Fruit fly (Drosophila melanogaster) whole organism, embryonic: ENCODE results near the gene CG4953.

Experiments used
- Asciz ChIP-seq: fragments of 200-800 bp; sonication (Bioruptor generic); optimal IDR thresholded peaks from 2 replicates; lab custom pipeline; 2017; ENCODE audit warnings: missing biosample characterization, mild to moderate bottlenecking, missing genetic modification characterization, missing genetic modification reagents
- CG10209 ChIP-seq: fragments of 200-800 bp; sonication (Bioruptor generic); optimal IDR thresholded peaks from 3 replicates; lab custom pipeline; 2017; ENCODE audit warnings: missing biosample characterization, mild to moderate bottlenecking, missing genetic modification characterization, missing genetic modification reagents
- CG10366 ChIP-seq: fragments of 200-800 bp; sonication (Bioruptor generic); IDR thresholded peaks from 2 replicates; pipeline ENCODE4 v1.3.6; 2022; ENCODE audit warnings: missing biosample characterization, missing genetic modification characterization
- CG10565 ChIP-seq: fragments of 200-800 bp; sonication (Bioruptor generic); optimal IDR thresholded peaks from 3 replicates; lab custom pipeline; 2016; ENCODE audit warnings: missing biosample characterization, mild to moderate bottlenecking, missing genetic modification characterization
- CG11456 ChIP-seq: fragments of 200-800 bp; sonication (Bioruptor generic); IDR thresholded peaks from 3 replicates; pipeline ENCODE4 v1.3.6; 2022; ENCODE audit warnings: missing biosample characterization, missing genetic modification characterization
- CG12236 ChIP-seq: fragments of 200-800 bp; sonication (Bioruptor generic); optimal IDR thresholded peaks from 2 replicates; lab custom pipeline; 2016; ENCODE audit warnings: missing biosample characterization, missing genetic modification characterization
- CG13287 ChIP-seq: fragments of 200-800 bp; sonication (Bioruptor generic); IDR thresholded peaks from 2 replicates; pipeline ENCODE4 v1.3.6; 2022; ENCODE audit warnings: missing biosample characterization, missing genetic modification characterization; ENCODE audit not compliant: partially characterized antibody
- CG13296 ChIP-seq: fragments of 200-800 bp; sonication (Bioruptor generic); optimal IDR thresholded peaks from 3 replicates; lab custom pipeline; 2018; ENCODE audit warnings: missing biosample characterization, mild to moderate bottlenecking, missing genetic modification characterization
- CG14014 ChIP-seq: fragments of 200-800 bp; sonication (Bioruptor generic); IDR thresholded peaks from 2 replicates; pipeline ENCODE4 v1.3.6; 2022; ENCODE audit warnings: missing biosample characterization, missing genetic modification characterization
- CG16813 ChIP-seq: fragments of 200-800 bp; sonication (Bioruptor generic); IDR thresholded peaks from 3 replicates; pipeline ENCODE4 v1.3.6; 2022; ENCODE audit warnings: missing biosample characterization, missing genetic modification characterization; ENCODE audit not compliant: partially characterized antibody
- CG17186 ChIP-seq: fragments of 200-800 bp; sonication (Bioruptor generic); optimal IDR thresholded peaks from 3 replicates; lab custom pipeline; 2017; ENCODE audit warnings: missing biosample characterization, missing genetic modification reagents, missing genetic modification characterization
- CG17612 ChIP-seq: fragments of 200-800 bp; sonication (Bioruptor generic); IDR thresholded peaks from 2 replicates; pipeline ENCODE4 v1.3.6; 2022; ENCODE audit warnings: missing biosample characterization, missing genetic modification characterization
- CG18476 ChIP-seq: fragments of 200-800 bp; sonication (Bioruptor generic); optimal IDR thresholded peaks from 2 replicates; lab custom pipeline; 2016; ENCODE audit warnings: missing biosample characterization, mild to moderate bottlenecking, missing genetic modification characterization
- CG2129 ChIP-seq: fragments of 200-800 bp; sonication (Bioruptor generic); IDR thresholded peaks from 2 replicates; pipeline ENCODE4 v1.3.6; 2022; ENCODE audit warnings: missing biosample characterization, missing genetic modification characterization; ENCODE audit not compliant: partially characterized antibody
- CG30431 ChIP-seq: fragments of 200-800 bp; sonication (Bioruptor generic); optimal IDR thresholded peaks from 2 replicates; lab custom pipeline; 2017; ENCODE audit warnings: missing biosample characterization, missing genetic modification characterization
- CG31224 ChIP-seq: fragments of 200-800 bp; sonication (Bioruptor generic); IDR thresholded peaks from 2 replicates; pipeline ENCODE4 v1.3.6; 2022; ENCODE audit warnings: missing biosample characterization, missing genetic modification characterization
- CG31441 ChIP-seq: fragments of 200-800 bp; sonication (Bioruptor generic); IDR thresholded peaks from 2 replicates; pipeline ENCODE4 v1.3.6; 2022; ENCODE audit warnings: missing biosample characterization, missing genetic modification characterization
- CG32767 ChIP-seq: fragments of 200-800 bp; sonication (Bioruptor generic); IDR thresholded peaks from 2 replicates; pipeline ENCODE4 v1.3.6; 2022; ENCODE audit warnings: missing biosample characterization, missing genetic modification characterization
- CG5245 ChIP-seq: fragments of 200-800 bp; sonication (Bioruptor generic); optimal IDR thresholded peaks from 3 replicates; lab custom pipeline; 2016; ENCODE audit warnings: missing biosample characterization, missing genetic modification characterization
- CG7271 ChIP-seq: fragments of 200-800 bp; sonication (Bioruptor generic); optimal IDR thresholded peaks from 2 replicates; lab custom pipeline; 2018; ENCODE audit warnings: missing biosample characterization, mild to moderate bottlenecking, missing genetic modification characterization, moderate library complexity
- CG9215 ChIP-seq: fragments of 200-800 bp; sonication (Bioruptor generic); IDR thresholded peaks from 2 replicates; pipeline ENCODE4 v1.3.6; 2022; ENCODE audit warnings: missing biosample characterization, missing genetic modification characterization
- D19A ChIP-seq: fragments of 200-800 bp; optimal IDR thresholded peaks from 3 replicates; lab custom pipeline; 2019; ENCODE audit warnings: missing biosample characterization, mild to moderate bottlenecking, missing genetic modification characterization, moderate library complexity
- Doc2 ChIP-seq: fragments of 200-800 bp; sonication (Bioruptor generic); IDR thresholded peaks from 2 replicates; pipeline ENCODE4 v1.3.6; 2022; ENCODE audit warnings: missing biosample characterization, missing genetic modification characterization
- Drgx ChIP-seq: fragments of 200-800 bp; sonication (Bioruptor generic); IDR thresholded peaks from 2 replicates; pipeline ENCODE4 v1.3.6; 2022; ENCODE audit warnings: missing biosample characterization, missing genetic modification characterization
- Eip74EF ChIP-seq, 2 experiments: fragments of 200-800 bp in 1 of 2; fragments of >200 bp in 1 of 2; sonication (Bioruptor generic) in 1 of 2; optimal IDR thresholded peaks; 2 replicates each; lab custom pipeline; 2017 to 2019; ENCODE audit warnings: missing biosample characterization in 2 of 2, missing genetic modification characterization in 2 of 2, mild to moderate bottlenecking in 1 of 2, moderate library complexity in 1 of 2
- Gsc ChIP-seq: fragments of 200-800 bp; sonication (Bioruptor generic); IDR thresholded peaks from 2 replicates; pipeline ENCODE4 v1.3.6; 2022; ENCODE audit warnings: missing biosample characterization, missing genetic modification characterization
- HmgD ChIP-seq: fragments of 200-800 bp; sonication (Bioruptor generic); optimal IDR thresholded peaks from 3 replicates; lab custom pipeline; 2016; ENCODE audit warnings: missing biosample characterization, missing genetic modification characterization
- Hsf ChIP-seq: fragments of 200-800 bp; sonication (Bioruptor generic); optimal IDR thresholded peaks from 3 replicates; lab custom pipeline; 2016; ENCODE audit warnings: missing biosample characterization, missing genetic modification characterization
- Poxn ChIP-seq: fragments of 200-800 bp; sonication (Bioruptor generic); IDR thresholded peaks from 2 replicates; pipeline ENCODE4 v1.3.6; 2022; ENCODE audit warnings: missing biosample characterization, missing genetic modification characterization
- Xbp1 ChIP-seq: fragments of 200-800 bp; sonication (Bioruptor generic); optimal IDR thresholded peaks from 3 replicates; lab custom pipeline; 2016; ENCODE audit warnings: missing biosample characterization, mild to moderate bottlenecking, missing genetic modification characterization
- Xrp1 ChIP-seq: fragments of 200-800 bp; sonication (Bioruptor generic); IDR thresholded peaks from 2 replicates; pipeline ENCODE4 v1.3.6; 2022; ENCODE audit warnings: missing biosample characterization, missing genetic modification characterization
- ara ChIP-seq: fragments of 200-800 bp; sonication (Bioruptor generic); IDR thresholded peaks from 2 replicates; pipeline ENCODE4 v1.3.6; 2022; ENCODE audit warnings: missing biosample characterization, missing genetic modification characterization
- ato ChIP-seq: fragments of 200-800 bp; sonication (Bioruptor generic); IDR thresholded peaks from 2 replicates; pipeline ENCODE4 v1.3.6; 2022; ENCODE audit warnings: missing biosample characterization, missing genetic modification characterization; ENCODE audit not compliant: partially characterized antibody
- bigmax ChIP-seq: fragments of 200-800 bp; sonication (Bioruptor generic); optimal IDR thresholded peaks from 2 replicates; lab custom pipeline; 2018; ENCODE audit warnings: missing biosample characterization, mild to moderate bottlenecking, missing genetic modification characterization
- br ChIP-seq: fragments of >200 bp; optimal IDR thresholded peaks from 2 replicates; lab custom pipeline; 2017
- cas ChIP-seq: fragments of 200-800 bp; sonication (Bioruptor generic); IDR thresholded peaks from 2 replicates; pipeline ENCODE4 v1.3.6; 2022; ENCODE audit warnings: missing biosample characterization, missing genetic modification characterization
- cg ChIP-seq: fragments of 200-800 bp; sonication (Bioruptor generic); optimal IDR thresholded peaks from 3 replicates; lab custom pipeline; 2019; ENCODE audit warnings: missing biosample characterization, mild to moderate bottlenecking, missing genetic modification characterization, moderate library complexity
- chn ChIP-seq: fragments of 200-800 bp; sonication (Bioruptor generic); optimal IDR thresholded peaks from 2 replicates; lab custom pipeline; 2016; ENCODE audit warnings: missing biosample characterization, missing genetic modification characterization
- crp ChIP-seq, 2 experiments: fragments of 200-800 bp; sonication (Bioruptor generic); optimal IDR thresholded peaks; 2 replicates in 1 of 2; 3 replicates in 1 of 2; lab custom pipeline; 2017; ENCODE audit warnings: missing biosample characterization in 2 of 2, missing genetic modification characterization in 2 of 2, mild to moderate bottlenecking in 1 of 2, moderate library complexity in 1 of 2
- fu2 ChIP-seq: fragments of 200-800 bp; sonication (Bioruptor generic); optimal IDR thresholded peaks from 2 replicates; lab custom pipeline; 2016; ENCODE audit warnings: missing biosample characterization, missing genetic modification characterization
- gce ChIP-seq: fragments of 200-800 bp; sonication (Bioruptor generic); IDR thresholded peaks from 3 replicates; pipeline ENCODE4 v1.3.6; 2022; ENCODE audit warnings: missing biosample characterization, missing genetic modification characterization
- hb ChIP-seq: fragments of 200-800 bp; sonication (Bioruptor generic); IDR thresholded peaks from 3 replicates; pipeline ENCODE4 v1.3.6; 2022; ENCODE audit warnings: missing biosample characterization, missing genetic modification characterization; ENCODE audit not compliant: partially characterized antibody
- hth ChIP-seq: fragments of >200 bp; optimal IDR thresholded peaks from 2 replicates; lab custom pipeline; 2017; ENCODE audit warnings: inconsistent platforms
- mirr ChIP-seq: fragments of 200-800 bp; sonication (Bioruptor generic); optimal IDR thresholded peaks from 3 replicates; lab custom pipeline; 2018; ENCODE audit warnings: missing biosample characterization, mild to moderate bottlenecking, missing genetic modification characterization
- mld ChIP-seq: fragments of 200-800 bp; sonication (Bioruptor generic); IDR thresholded peaks from 3 replicates; pipeline ENCODE4 v1.3.6; 2022; ENCODE audit warnings: missing biosample characterization, missing genetic modification characterization; ENCODE audit not compliant: partially characterized antibody
- onecut ChIP-seq: fragments of 200-800 bp; sonication (Bioruptor generic); IDR thresholded peaks from 2 replicates; pipeline ENCODE4 v1.3.6; 2022; ENCODE audit warnings: missing biosample characterization, missing genetic modification characterization
- pzg ChIP-seq: fragments of 200-800 bp; sonication (Bioruptor generic); optimal IDR thresholded peaks from 3 replicates; lab custom pipeline; 2018; ENCODE audit warnings: missing biosample characterization, mild to moderate bottlenecking, missing genetic modification characterization, moderate library complexity
- ranshi ChIP-seq: fragments of 200-800 bp; sonication (Bioruptor generic); IDR thresholded peaks from 2 replicates; pipeline ENCODE4 v1.3.6; 2022; ENCODE audit warnings: missing biosample characterization, missing genetic modification characterization
- tup ChIP-seq: fragments of 200-800 bp; sonication (Bioruptor generic); optimal IDR thresholded peaks from 2 replicates; lab custom pipeline; 2016; ENCODE audit warnings: missing biosample characterization, mild to moderate bottlenecking, missing genetic modification characterization, moderate library complexity
- wdn ChIP-seq: fragments of 200-800 bp; sonication (Bioruptor generic); IDR thresholded peaks from 2 replicates; pipeline ENCODE4 v1.3.6; 2022; ENCODE audit warnings: missing biosample characterization, missing genetic modification characterization
- wek ChIP-seq: fragments of 200-800 bp; sonication (Bioruptor generic); optimal IDR thresholded peaks from 3 replicates; lab custom pipeline; 2018; ENCODE audit warnings: missing biosample characterization, mild to moderate bottlenecking, missing genetic modification characterization, moderate library complexity

CG4953 gene

dm6 chr2L:10226724-10227407, 39.6 kb upstream of the CG4953 start, which contains the start of gene CG5708 (continued):
- TF ChIP-seq Xrp1 (GFP tag; lab: Robert Waterston, UW), result no peak
- no peak for TF ChIP-seq CG14014 (GFP tag; lab: Robert Waterston, UW)
- no peak for TF ChIP-seq CG10565
- no peak for TF ChIP-seq ranshi (GFP tag; lab: Robert Waterston, UW)
- peak; percentile 58 for TF ChIP-seq CG16813 (GFP tag; lab: Robert Waterston, UW)
- TF ChIP-seq CG12236 (GFP tag; lab: Kevin White, UChicago), result no peak
- no peak for TF ChIP-seq HmgD (GFP tag; lab: Kevin White, UChicago)
- no peak for TF ChIP-seq bigmax
- TF ChIP-seq Poxn, result no peak
- TF ChIP-seq CG31441 (GFP tag; lab: Robert Waterston, UW), result peak; percentile 46; the same call in 1 of the 2 replicates
- no peak for TF ChIP-seq wek
- no peak for TF ChIP-seq ara
- TF ChIP-seq pzg (GFP tag; lab: Kevin White, UChicago), result peak; percentile 58
- no peak for TF ChIP-seq CG13296 (GFP tag; lab: Kevin White, UChicago)
- no peak for TF ChIP-seq CG17612
- no peak for TF ChIP-seq ato (GFP tag; lab: Robert Waterston, UW)
- peak; percentile 45; the same call in 1 of the 2 replicates for TF ChIP-seq CG13287 (GFP tag; lab: Robert Waterston, UW)
- TF ChIP-seq D19A, result no peak
- no peak for TF ChIP-seq CG10209 (GFP tag; lab: Kevin White, UChicago)
- TF ChIP-seq Hsf (GFP tag; lab: Kevin White, UChicago), result peak; percentile 1
- TF ChIP-seq CG17186, result no peak
- peak; percentile 58; the same call in 1 of the 2 replicates for TF ChIP-seq CG10366 (GFP tag; lab: Robert Waterston, UW)
- no peak for TF ChIP-seq Eip74EF (GFP tag; optimal IDR thresholded peaks at IDR 0.05; lab: Kevin White, UChicago)
- no peak for TF ChIP-seq CG5245
- no peak for TF ChIP-seq gce (GFP tag; lab: Robert Waterston, UW)
- TF ChIP-seq CG11456, result no peak
- TF ChIP-seq crp (GFP tag; optimal IDR thresholded peaks at IDR 0.05; lab: Kevin White, UChicago), result peak in 1 of 2 experiments; percentile 48
- TF ChIP-seq cg (GFP tag; lab: Kevin White, UChicago), result no peak
- no peak for TF ChIP-seq mirr (GFP tag; lab: Kevin White, UChicago)
- peak; percentile 48 for TF ChIP-seq Xbp1 (GFP tag; lab: Kevin White, UChicago)
- TF ChIP-seq Gsc, result no peak
- no peak for TF ChIP-seq cas (GFP tag; lab: Robert Waterston, UW)
- TF ChIP-seq Doc2 (GFP tag; lab: Robert Waterston, UW), result no peak
- no peak for TF ChIP-seq chn (GFP tag; lab: Kevin White, UChicago)
- TF ChIP-seq hb (GFP tag; lab: Robert Waterston, UW), result no peak
- TF ChIP-seq CG31224, result no peak
- no peak for TF ChIP-seq CG7271 (tag; lab: Kevin White, UChicago)
- TF ChIP-seq CG2129 (GFP tag; lab: Robert Waterston, UW), result no peak
- TF ChIP-seq CG32767 (GFP tag; lab: Robert Waterston, UW), result no peak
- no peak for TF ChIP-seq Drgx (GFP tag; lab: Robert Waterston, UW)
- no peak; the same call in 1 of the 2 replicates for TF ChIP-seq onecut (GFP tag; lab: Robert Waterston, UW)
- no peak for TF ChIP-seq br (lab: Kevin White, UChicago)
- no peak for TF ChIP-seq mld
- TF ChIP-seq CG9215, result no peak
- TF ChIP-seq tup (GFP tag; lab: Kevin White, UChicago), result no peak
- TF ChIP-seq CG30431 (GFP tag; lab: Kevin White, UChicago), result no peak
- TF ChIP-seq fu2 (GFP tag; lab: Kevin White, UChicago), result no peak
- no peak for TF ChIP-seq hth (lab: Kevin White, UChicago)
- no peak for TF ChIP-seq Asciz (GFP tag; lab: Kevin White, UChicago)
- TF ChIP-seq CG18476 (GFP tag; lab: Kevin White, UChicago), result no peak
- TF ChIP-seq wdn (GFP tag; lab: Robert Waterston, UW), result no peak
